Fruit fly (Drosophila melanogaster) whole organism, embryonic: ENCODE measurements around the gene HINT1.

ENCODE experiments used
- Atf3 ChIP-seq: fragments of 200-800 bp; sonication (Bioruptor generic); optimal IDR thresholded peaks from 3 replicates; lab custom pipeline; 2016; ENCODE audit warnings: missing biosample characterization, missing genetic modification characterization
- B-H1 ChIP-seq: fragments of 200-800 bp; sonication (Bioruptor generic); IDR thresholded peaks from 3 replicates; pipeline ENCODE4 v1.3.6; 2022; ENCODE audit warnings: missing biosample characterization, missing genetic modification characterization
- Bteb2 ChIP-seq: fragments of 200-800 bp; sonication (Bioruptor generic); optimal IDR thresholded peaks from 2 replicates; lab custom pipeline; 2016; ENCODE audit warnings: missing biosample characterization, missing genetic modification characterization
- CG10366 ChIP-seq: fragments of 200-800 bp; sonication (Bioruptor generic); IDR thresholded peaks from 2 replicates; pipeline ENCODE4 v1.3.6; 2022; ENCODE audit warnings: missing biosample characterization, missing genetic modification characterization
- CG11247 ChIP-seq: fragments of 200-800 bp; sonication (Bioruptor generic); IDR thresholded peaks from 2 replicates; pipeline ENCODE4 v1.3.6; 2022; ENCODE audit warnings: missing biosample characterization, missing genetic modification characterization
- CG11504 ChIP-seq: fragments of 200-800 bp; sonication (Bioruptor generic); optimal IDR thresholded peaks from 3 replicates; lab custom pipeline; 2019; ENCODE audit warnings: missing biosample characterization, mild to moderate bottlenecking, missing genetic modification characterization, moderate library complexity
- CG11560 ChIP-seq: fragments of 200-800 bp; sonication (Bioruptor generic); IDR thresholded peaks from 3 replicates; pipeline ENCODE4 v1.3.6; 2022; ENCODE audit warnings: missing biosample characterization, missing genetic modification characterization
- CG12236 ChIP-seq: fragments of 200-800 bp; sonication (Bioruptor generic); optimal IDR thresholded peaks from 2 replicates; lab custom pipeline; 2016; ENCODE audit warnings: missing biosample characterization, missing genetic modification characterization
- CG12744 ChIP-seq: fragments of 200-800 bp; sonication (Bioruptor generic); optimal IDR thresholded peaks from 2 replicates; lab custom pipeline; 2016; ENCODE audit warnings: missing biosample characterization, missing genetic modification characterization
- CG1602 ChIP-seq: fragments of 200-800 bp; sonication (Bioruptor generic); optimal IDR thresholded peaks from 3 replicates; lab custom pipeline; 2016; ENCODE audit warnings: missing biosample characterization, missing genetic modification characterization
- CG1603 ChIP-seq: fragments of 200-800 bp; sonication (Bioruptor generic); optimal IDR thresholded peaks from 2 replicates; lab custom pipeline; 2019; ENCODE audit warnings: missing biosample characterization, mild to moderate bottlenecking, missing genetic modification characterization, moderate library complexity
- CG1647 ChIP-seq: fragments of 200-800 bp; sonication (Bioruptor generic); optimal IDR thresholded peaks from 3 replicates; lab custom pipeline; 2016; ENCODE audit warnings: missing biosample characterization, missing genetic modification characterization
- CG18262 ChIP-seq: fragments of 200-800 bp; optimal IDR thresholded peaks from 3 replicates; lab custom pipeline; 2019; ENCODE audit warnings: missing biosample characterization, mild to moderate bottlenecking, missing genetic modification characterization, moderate library complexity
- CG32532 ChIP-seq: fragments of 200-800 bp; sonication (Bioruptor generic); IDR thresholded peaks from 2 replicates; pipeline ENCODE4 v1.3.6; 2022; ENCODE audit warnings: missing biosample characterization, missing genetic modification characterization
- CG3838 ChIP-seq: fragments of 200-800 bp; sonication (Bioruptor generic); optimal IDR thresholded peaks from 3 replicates; lab custom pipeline; 2016; ENCODE audit warnings: missing biosample characterization, missing genetic modification characterization
- CG3847 ChIP-seq: fragments of 200-800 bp; sonication (Bioruptor generic); IDR thresholded peaks from 2 replicates; pipeline ENCODE4 v1.3.6; 2022; ENCODE audit warnings: missing biosample characterization, missing genetic modification characterization
- CG5180 ChIP-seq: fragments of 200-800 bp; sonication (Bioruptor generic); optimal IDR thresholded peaks from 3 replicates; lab custom pipeline; 2017; ENCODE audit warnings: missing biosample characterization, missing genetic modification characterization, mild to moderate bottlenecking, moderate library complexity, missing genetic modification reagents
- CG6765 ChIP-seq: fragments of 200-800 bp; sonication (Bioruptor generic); optimal IDR thresholded peaks from 3 replicates; lab custom pipeline; 2017; ENCODE audit warnings: missing biosample characterization, mild to moderate bottlenecking, missing genetic modification characterization
- CG7357 ChIP-seq: fragments of 200-800 bp; sonication (Bioruptor generic); IDR thresholded peaks from 3 replicates; pipeline ENCODE4 v1.3.6; 2022; ENCODE audit warnings: missing biosample characterization, missing genetic modification characterization
- CG8924 ChIP-seq: fragments of 200-800 bp; optimal IDR thresholded peaks from 3 replicates; lab custom pipeline; 2019; ENCODE audit warnings: missing biosample characterization, mild to moderate bottlenecking, missing genetic modification characterization, moderate library complexity
- CG9817 ChIP-seq: fragments of 200-800 bp; sonication (Bioruptor generic); optimal IDR thresholded peaks from 2 replicates; lab custom pipeline; 2018; ENCODE audit warnings: missing biosample characterization, mild to moderate bottlenecking, missing genetic modification characterization, moderate library complexity
- CG9876 ChIP-seq: fragments of 200-800 bp; sonication (Bioruptor generic); optimal IDR thresholded peaks from 2 replicates; lab custom pipeline; 2016; ENCODE audit warnings: missing biosample characterization, missing genetic modification characterization
- D ChIP-seq, 2 experiments: fragments of 200-800 bp in 1 of 2; fragments of >200 bp in 1 of 2; sonication (Bioruptor generic) in 1 of 2; optimal IDR thresholded peaks; 2 replicates in 1 of 2; 3 replicates in 1 of 2; lab custom pipeline; 2017; ENCODE audit warnings: mild to moderate bottlenecking in 1 of 2, missing biosample characterization in 1 of 2, missing genetic modification characterization in 1 of 2, missing genetic modification reagents in 1 of 2
- D19A ChIP-seq: fragments of 200-800 bp; optimal IDR thresholded peaks from 3 replicates; lab custom pipeline; 2019; ENCODE audit warnings: missing biosample characterization, mild to moderate bottlenecking, missing genetic modification characterization, moderate library complexity
- Dref ChIP-seq: fragments of 200-800 bp; sonication (Bioruptor generic); IDR thresholded peaks from 2 replicates; pipeline ENCODE4 v1.3.6; 2022; ENCODE audit warnings: missing biosample characterization, missing genetic modification characterization
- Fer3 ChIP-seq: fragments of 200-800 bp; sonication (Bioruptor generic); optimal IDR thresholded peaks from 2 replicates; lab custom pipeline; 2018; ENCODE audit warnings: missing biosample characterization, mild to moderate bottlenecking, missing genetic modification characterization, moderate library complexity
- HLH4C ChIP-seq: fragments of 200-800 bp; sonication (Bioruptor generic); IDR thresholded peaks from 3 replicates; pipeline ENCODE4 v1.3.6; 2022; ENCODE audit warnings: missing biosample characterization, missing genetic modification characterization; ENCODE audit not compliant: partially characterized antibody
- Jarid2 ChIP-seq: fragments of 200-800 bp; sonication (Bioruptor generic); optimal IDR thresholded peaks from 3 replicates; lab custom pipeline; 2017; ENCODE audit warnings: mild to moderate bottlenecking, missing biosample characterization, missing genetic modification reagents, missing genetic modification characterization
- NC2β ChIP-seq: fragments of 200-800 bp; sonication (Bioruptor generic); optimal IDR thresholded peaks from 2 replicates; lab custom pipeline; 2016; ENCODE audit warnings: missing biosample characterization, missing genetic modification characterization
- Rfx ChIP-seq: fragments of 200-800 bp; sonication (Bioruptor generic); IDR thresholded peaks from 2 replicates; pipeline ENCODE4 v1.3.6; 2022; ENCODE audit warnings: missing biosample characterization, missing genetic modification characterization
- Six4 ChIP-seq: fragments of 200-800 bp; sonication (Bioruptor generic); optimal IDR thresholded peaks from 2 replicates; lab custom pipeline; 2016; ENCODE audit warnings: missing biosample characterization, missing genetic modification characterization
- Xrp1 ChIP-seq: fragments of 200-800 bp; sonication (Bioruptor generic); IDR thresholded peaks from 2 replicates; pipeline ENCODE4 v1.3.6; 2022; ENCODE audit warnings: missing biosample characterization, missing genetic modification characterization
- ap ChIP-seq: fragments of 200-800 bp; sonication (Bioruptor generic); IDR thresholded peaks from 2 replicates; pipeline ENCODE4 v1.3.6; 2022; ENCODE audit warnings: missing biosample characterization, missing genetic modification characterization
- ash1 ChIP-seq: fragments of 200-800 bp; sonication (Bioruptor generic); optimal IDR thresholded peaks from 2 replicates; lab custom pipeline; 2018; ENCODE audit warnings: missing biosample characterization, mild to moderate bottlenecking, missing genetic modification characterization
- bcd ChIP-seq: fragments of 200-800 bp; sonication (Bioruptor generic); optimal IDR thresholded peaks from 2 replicates; lab custom pipeline; 2017; ENCODE audit warnings: missing biosample characterization, mild to moderate bottlenecking, missing genetic modification characterization
- br ChIP-seq: fragments of >200 bp; optimal IDR thresholded peaks from 2 replicates; lab custom pipeline; 2017
- bsh ChIP-seq, 2 experiments: fragments of 200-800 bp; sonication (Bioruptor generic); optimal IDR thresholded peaks; 2 replicates each; lab custom pipeline; 2017 to 2018; ENCODE audit warnings: mild to moderate bottlenecking in 2 of 2, missing biosample characterization in 2 of 2, missing genetic modification characterization in 2 of 2, moderate library complexity in 1 of 2
- crc ChIP-seq: fragments of 200-800 bp; sonication (Bioruptor generic); optimal IDR thresholded peaks from 2 replicates; lab custom pipeline; 2016; ENCODE audit warnings: missing biosample characterization, missing genetic modification characterization
- dati ChIP-seq: fragments of 200-800 bp; sonication (Bioruptor generic); IDR thresholded peaks from 2 replicates; pipeline ENCODE4 v1.3.6; 2022; ENCODE audit warnings: missing biosample characterization, missing genetic modification characterization
- en ChIP-seq: fragments of 200-800 bp; sonication (Bioruptor generic); optimal IDR thresholded peaks from 2 replicates; lab custom pipeline; 2016; ENCODE audit warnings: missing biosample characterization, missing genetic modification characterization
- kay ChIP-seq: fragments of 200-800 bp; sonication (Bioruptor generic); optimal IDR thresholded peaks from 2 replicates; lab custom pipeline; 2016; ENCODE audit warnings: missing biosample characterization, missing genetic modification characterization
- lilli ChIP-seq: fragments of 200-800 bp; sonication (Bioruptor generic); optimal IDR thresholded peaks from 3 replicates; lab custom pipeline; 2016; ENCODE audit warnings: missing biosample characterization, missing genetic modification characterization
- maf-S ChIP-seq: fragments of 200-800 bp; sonication (Bioruptor generic); optimal IDR thresholded peaks from 2 replicates; lab custom pipeline; 2016; ENCODE audit warnings: missing biosample characterization, missing genetic modification characterization
- pan ChIP-seq, 4 experiments: fragments of >200 bp in 3 of 4; fragments of 200-800 bp in 1 of 4; sonication (Bioruptor generic) in 1 of 4; optimal IDR thresholded peaks in 3 of 4; IDR thresholded peaks in 1 of 4; 2 replicates each; pipeline versions ENCODE4 v1.3.6 to Lab custom; 2017 to 2022; ENCODE audit warnings: missing biosample characterization in 2 of 4, missing genetic modification characterization in 2 of 4, mixed read lengths in 1 of 4
- pb ChIP-seq: fragments of 200-800 bp; sonication (Bioruptor generic); optimal IDR thresholded peaks from 3 replicates; lab custom pipeline; 2016; ENCODE audit warnings: missing biosample characterization, missing genetic modification characterization
- salm ChIP-seq: fragments of 200-800 bp; sonication (Bioruptor generic); optimal IDR thresholded peaks from 2 replicates; lab custom pipeline; 2018; ENCODE audit warnings: missing biosample characterization, mild to moderate bottlenecking, missing genetic modification characterization
- slou ChIP-seq: fragments of 200-800 bp; sonication (Bioruptor generic); optimal IDR thresholded peaks from 3 replicates; lab custom pipeline; 2016; ENCODE audit warnings: missing biosample characterization, missing genetic modification characterization
- sob ChIP-seq: fragments of 200-800 bp; sonication (Bioruptor generic); IDR thresholded peaks from 2 replicates; pipeline ENCODE4 v1.3.6; 2022; ENCODE audit warnings: missing biosample characterization, missing genetic modification characterization
- trem ChIP-seq: fragments of 200-800 bp; optimal IDR thresholded peaks from 3 replicates; lab custom pipeline; 2019; ENCODE audit warnings: missing biosample characterization, mild to moderate bottlenecking, missing genetic modification characterization, moderate library complexity
- zf30C ChIP-seq: fragments of 200-800 bp; sonication (Bioruptor generic); optimal IDR thresholded peaks from 3 replicates; lab custom pipeline; 2018; ENCODE audit warnings: missing biosample characterization, mild to moderate bottlenecking, missing genetic modification characterization

HINT1 gene

DNA sequence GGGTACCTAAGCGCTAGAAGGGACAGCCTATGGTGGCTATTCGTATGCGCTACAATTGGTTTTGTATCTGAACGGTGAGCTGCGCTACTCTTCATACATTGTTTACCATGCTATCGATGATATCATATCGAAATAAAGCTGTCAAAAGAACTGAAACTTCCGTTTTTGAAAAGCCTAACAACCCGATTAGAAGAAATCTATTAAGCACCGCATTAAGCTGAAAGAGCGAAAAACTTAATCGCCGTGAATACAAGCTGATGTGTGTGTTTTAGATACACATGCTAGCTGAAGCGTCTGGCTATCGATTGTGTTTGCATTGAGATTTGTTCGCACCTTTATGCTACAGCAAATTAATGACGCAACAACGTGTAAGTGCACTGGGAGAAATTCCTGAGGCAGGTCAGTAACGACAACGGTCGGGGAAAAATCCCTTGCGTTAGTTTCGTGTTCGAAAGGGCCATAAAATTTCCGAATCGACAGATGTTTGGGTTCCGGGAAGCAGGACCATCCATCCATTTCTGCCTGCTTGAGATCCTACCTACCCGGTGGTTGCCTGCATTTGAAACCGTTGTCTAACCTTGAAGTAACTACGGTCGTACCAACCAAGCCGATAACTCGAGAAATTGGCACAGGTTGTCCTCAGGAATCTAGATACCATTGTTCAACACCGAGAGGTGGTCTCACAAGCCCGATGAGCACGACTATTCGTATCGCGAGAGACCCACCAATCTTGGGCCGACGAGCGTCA is 19.4 kb upstream of the HINT1 start (continued):
- TF ChIP-seq CG11504 (tag; lab: Kevin White, UChicago) (peak; percentile 84), CG9817 (tag; lab: Kevin White, UChicago) (peak; percentile 34), Atf3 (peak; percentile 77), CG10366 (GFP tag; lab: Robert Waterston, UW) (no peak), Dref (GFP tag; lab: Robert Waterston, UW) (no peak), CG18262 (tag; lab: Kevin White, UChicago) (peak; percentile 83), B-H1 (no peak), CG12236 (GFP tag; lab: Kevin White, UChicago) (peak; percentile 60), CG11247 (GFP tag; lab: Robert Waterston, UW) (no peak), Bteb2 (GFP tag; lab: Kevin White, UChicago) (peak; percentile 73), zf30C (GFP tag; lab: Kevin White, UChicago) (peak; percentile 96), ash1 (GFP tag; lab: Kevin White, UChicago) (peak; percentile 62), br (lab: Kevin White, UChicago) (no peak), ap (GFP tag; lab: Robert Waterston, UW) (no peak), CG1647 (peak; percentile 77), CG32532 (no peak), CG8924 (tag; lab: Kevin White, UChicago) (peak; percentile 85), pb (GFP tag; lab: Kevin White, UChicago) (peak; percentile 71), CG12744 (GFP tag; lab: Kevin White, UChicago) (peak; percentile 65), Jarid2 (GFP tag; lab: Kevin White, UChicago) (peak; percentile 64), CG11560 (tag; lab: Robert Waterston, UW) (no peak), crc (GFP tag; lab: Kevin White, UChicago) (peak; percentile 83), CG7357 (peak; percentile 74), CG3838 (GFP tag; lab: Kevin White, UChicago) (peak; percentile 71), maf-S (peak; percentile 78), lilli (GFP tag; lab: Kevin White, UChicago) (peak; percentile 90), D (optimal IDR thresholded peaks at IDR 0.05; lab: Kevin White, UChicago) (peak; percentile 39), D (GFP tag; optimal IDR thresholded peaks at IDR 0.05; lab: Kevin White, UChicago) (peak; percentile 74), NC2β (peak; percentile 44), CG6765 (GFP tag; lab: Kevin White, UChicago) (peak; percentile 68), CG9876 (GFP tag; lab: Kevin White, UChicago) (peak; percentile 72), sob (GFP tag; lab: Robert Waterston, UW) (no peak), bsh (GFP tag; optimal IDR thresholded peaks at IDR 0.05; lab: Kevin White, UChicago) (peak; percentile 73 to 79), HLH4C (GFP tag; lab: Robert Waterston, UW) (no peak), Fer3 (tag; lab: Kevin White, UChicago) (peak; percentile 88), Six4 (peak; percentile 72), kay (GFP tag; lab: Kevin White, UChicago) (peak; percentile 79), salm (tag; lab: Kevin White, UChicago) (peak; percentile 47), bcd (GFP tag; lab: Kevin White, UChicago) (peak; percentile 85), pan (optimal IDR thresholded peaks at IDR 0.05; lab: Kevin White, UChicago) (no peak), pan (GFP tag; optimal IDR thresholded peaks at IDR 0.05 in 1 of 2, IDR thresholded peaks at IDR 0.05 in 1 of 2) (no peak), D19A (tag; lab: Kevin White, UChicago) (peak; percentile 93), CG3847 (GFP tag; lab: Robert Waterston, UW) (no peak), dati (GFP tag; lab: Robert Waterston, UW) (no peak), CG5180 (peak; percentile 63), Rfx (GFP tag; lab: Robert Waterston, UW) (no peak), en (GFP tag; lab: Kevin White, UChicago) (peak; percentile 50), Xrp1 (GFP tag; lab: Robert Waterston, UW) (no peak), slou (peak; percentile 25), CG1602 (GFP tag; lab: Kevin White, UChicago) (peak; percentile 64), trem (tag; lab: Kevin White, UChicago) (peak; percentile 40), CG1603 (peak; percentile 75)
